Fruit fly (Drosophila melanogaster) whole organism, pupa: ENCODE data around the gene SAK.

Experiments
- CG10348 ChIP-seq: fragments of 200-800 bp; sonication (Bioruptor generic); IDR thresholded peaks from 2 replicates; pipeline ENCODE4 v1.3.6; 2022; ENCODE audit warnings: missing biosample characterization, missing genetic modification characterization
- EcR ChIP-seq: fragments of 200-800 bp; sonication (Bioruptor generic); optimal IDR thresholded peaks from 3 replicates; lab custom pipeline; 2019; ENCODE audit warnings: missing biosample characterization, missing genetic modification characterization, mild to moderate bottlenecking, moderate library complexity, missing genetic modification reagents
- Pif1A ChIP-seq: fragments of 200-800 bp; sonication (Bioruptor generic); optimal IDR thresholded peaks from 3 replicates; lab custom pipeline; 2016; ENCODE audit warnings: missing biosample characterization, missing genetic modification characterization
- Pif1B ChIP-seq: fragments of 200-800 bp; sonication (Bioruptor generic); optimal IDR thresholded peaks from 3 replicates; lab custom pipeline; 2016; ENCODE audit warnings: missing biosample characterization, missing genetic modification characterization

DNA sequence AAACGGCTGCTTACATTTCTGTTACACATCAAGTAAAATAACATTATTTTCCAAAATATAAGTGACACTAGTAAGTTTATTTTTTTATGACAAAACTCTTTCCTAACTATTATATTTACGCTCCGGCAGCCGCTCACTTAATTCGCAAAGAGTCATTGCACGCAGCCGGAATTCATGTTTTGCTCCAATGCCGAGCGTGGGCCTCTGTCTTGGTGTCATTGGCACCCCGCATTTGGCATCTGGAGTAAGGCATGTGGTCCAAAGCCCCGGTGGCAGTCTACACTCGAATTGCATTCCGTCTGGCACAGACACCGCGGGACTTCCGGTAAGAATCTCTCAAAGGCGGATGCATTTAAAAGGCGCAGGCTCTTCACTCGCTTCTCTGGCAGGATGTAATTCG lies 7.1 kb downstream of the SAK start:
- TF ChIP-seq CG10348 (GFP tag; lab: Robert Waterston, UW) = no peak
- TF ChIP-seq Pif1A (GFP tag; lab: Kevin White, UChicago) = no peak
- TF ChIP-seq EcR = peak; percentile 73
- no peak for TF ChIP-seq Pif1B (GFP tag; lab: Kevin White, UChicago)
